Worm (Caenorhabditis elegans) whole organism, midembryonic: ENCODE results near the gene C05C9.2.

ENCODE experiments used
- cog-1 ChIP-seq: sonication (generic microtip); optimal IDR thresholded peaks from 2 replicates; lab custom pipeline; 2016; ENCODE audit warnings: missing genetic modification characterization, missing compliant biosample characterization
- flt-1 ChIP-seq: fragments of 200-800 bp; sonication (Bioruptor generic); IDR thresholded peaks from 2 replicates; pipeline ENCODE4 v1.3.6; 2022; ENCODE audit warnings: missing genetic modification characterization, missing compliant biosample characterization
- klf-2 ChIP-seq: fragments of 200-800 bp; sonication (Bioruptor generic); conservative IDR thresholded peaks from 2 replicates; pipeline ENCODE4 v1.3.6; 2022; ENCODE audit warnings: missing genetic modification reagents, missing genetic modification characterization, missing compliant biosample characterization
- ztf-23 ChIP-seq: fragments of 200-800 bp; sonication (Bioruptor generic); IDR thresholded peaks from 2 replicates; pipeline ENCODE4 v1.3.6; 2022; ENCODE audit warnings: missing genetic modification reagents, missing genetic modification characterization, missing compliant biosample characterization

C05C9.2 gene

ce11 chrX:11206953-11207352 is 54.1 kb downstream of the C05C9.2 start, which contains the start of gene hst-2:
TSS of gene hst-2 (minus strand) at chrX:11207155.
- peak; percentile 75 for TF ChIP-seq cog-1
- no peak for TF ChIP-seq klf-2 (GFP tag; lab: Robert Waterston, UW)
- TF ChIP-seq ztf-23: peak; percentile 52; the same call in 1 of the 2 replicates
- peak; percentile 67 for TF ChIP-seq flt-1 (GFP tag; lab: Robert Waterston, UW)
